Worm (Caenorhabditis elegans) whole organism, midembryonic: ENCODE results near the gene nspg-11.
"Not testable (repeated sequence)": the region's sequence is repeated elsewhere in the genome, so short reads cannot be mapped to it uniquely, and the experiment has no call there.

ENCODE experiments used
- T22C8.4 ChIP-seq: fragments of 200-800 bp; sonication (Bioruptor generic); IDR thresholded peaks from 2 replicates; pipeline ENCODE4 v1.3.6; 2022; ENCODE audit warnings: missing genetic modification characterization, missing compliant biosample characterization
- cog-1 ChIP-seq: sonication (generic microtip); optimal IDR thresholded peaks from 2 replicates; lab custom pipeline; 2016; ENCODE audit warnings: missing genetic modification characterization, missing compliant biosample characterization
- flt-1 ChIP-seq: fragments of 200-800 bp; sonication (Bioruptor generic); IDR thresholded peaks from 2 replicates; pipeline ENCODE4 v1.3.6; 2022; ENCODE audit warnings: missing genetic modification characterization, missing compliant biosample characterization
- klf-2 ChIP-seq: fragments of 200-800 bp; sonication (Bioruptor generic); conservative IDR thresholded peaks from 2 replicates; pipeline ENCODE4 v1.3.6; 2022; ENCODE audit warnings: missing genetic modification reagents, missing genetic modification characterization, missing compliant biosample characterization
- med-1 ChIP-seq: sonication (generic microtip); optimal IDR thresholded peaks from 2 replicates; lab custom pipeline; 2017; ENCODE audit warnings: missing genetic modification characterization, mild to moderate bottlenecking, missing compliant biosample characterization, antibody characterized with exemption, missing genetic modification reagents; ENCODE audit not compliant: insufficient read depth
- ref-1 ChIP-seq: fragments of 200-800 bp; sonication (Bioruptor generic); conservative IDR thresholded peaks from 2 replicates; pipeline ENCODE4 v1.3.6; 2022; ENCODE audit warnings: missing genetic modification reagents, missing genetic modification characterization, missing compliant biosample characterization
- tab-1 ChIP-seq: fragments of 200-800 bp; sonication (Bioruptor generic); IDR thresholded peaks from 2 replicates; pipeline ENCODE4 v1.3.6; 2022; ENCODE audit warnings: missing genetic modification characterization, missing compliant biosample characterization
- ztf-23 ChIP-seq: fragments of 200-800 bp; sonication (Bioruptor generic); IDR thresholded peaks from 2 replicates; pipeline ENCODE4 v1.3.6; 2022; ENCODE audit warnings: missing genetic modification reagents, missing genetic modification characterization, missing compliant biosample characterization
- ztf-29 ChIP-seq: fragments of 200-800 bp; sonication (Bioruptor generic); IDR thresholded peaks from 2 replicates; pipeline ENCODE4 v1.3.6; 2022; ENCODE audit warnings: missing genetic modification reagents, missing genetic modification characterization, missing compliant biosample characterization

DNA sequence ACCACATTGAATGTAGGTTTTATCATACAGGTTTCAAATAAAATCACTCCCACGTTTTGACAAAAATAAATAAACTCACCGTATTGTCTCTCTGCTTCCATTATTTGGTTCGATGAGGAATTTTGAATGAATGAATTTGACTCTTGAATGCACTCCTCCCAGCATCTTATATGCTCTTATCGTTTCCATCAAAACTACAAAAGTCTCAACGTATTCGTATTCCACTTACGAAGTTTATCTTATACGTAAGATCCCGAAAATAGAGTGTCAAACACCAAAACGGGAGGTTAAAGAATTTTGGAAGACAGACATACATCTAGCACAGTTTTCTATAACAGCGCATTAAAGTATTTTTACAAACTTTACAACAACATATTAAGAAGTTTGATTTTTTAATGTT, 30.1 kb downstream of the nspg-11 start, which contains the start of gene nhr-264:
- not testable (repeated sequence) for TF ChIP-seq tab-1 (GFP tag; lab: Robert Waterston, UW); cog-1 (tag; lab: Kevin White, UChicago); ztf-23 (GFP tag; lab: Robert Waterston, UW); flt-1; ztf-29 (GFP tag; lab: Robert Waterston, UW); med-1 (GFP tag; lab: Kevin White, UChicago); ref-1 (GFP tag; lab: Robert Waterston, UW); T22C8.4 (GFP tag; lab: Robert Waterston, UW); klf-2 (GFP tag; lab: Robert Waterston, UW)
